Worm (Caenorhabditis elegans) whole organism, L4 larva: ENCODE data around the gene cec-7.

Experiments
- D1046.2 ChIP-seq: fragments of 200-800 bp; sonication (Bioruptor generic); IDR thresholded peaks from 2 replicates; pipeline ENCODE4 v1.3.6; 2022; ENCODE audit warnings: missing genetic modification characterization, missing compliant biosample characterization
- F26F4.8 ChIP-seq: fragments of 200-800 bp; sonication (Bioruptor generic); conservative IDR thresholded peaks from 2 replicates; pipeline ENCODE4 v1.3.6; 2022; ENCODE audit warnings: missing genetic modification characterization, missing compliant biosample characterization
- F37D6.2 ChIP-seq: sonication (generic microtip); optimal IDR thresholded peaks from 2 replicates; lab custom pipeline; 2016; ENCODE audit warnings: mild to moderate bottlenecking, missing genetic modification characterization, missing compliant biosample characterization
- F44E2.7 ChIP-seq: fragments of 200-800 bp; sonication (Bioruptor generic); IDR thresholded peaks from 2 replicates; pipeline ENCODE4 v2.1.2; 2022; ENCODE audit warnings: missing genetic modification characterization, missing compliant biosample characterization
- T20F7.1 ChIP-seq: fragments of 200-800 bp; sonication (Bioruptor generic); optimal IDR thresholded peaks from 2 replicates; lab custom pipeline; 2018; ENCODE audit warnings: mild to moderate bottlenecking, missing genetic modification characterization, missing compliant biosample characterization
- T26A8.4 ChIP-seq: fragments of 200-800 bp; sonication (Bioruptor generic); IDR thresholded peaks from 2 replicates; pipeline ENCODE4 v1.3.6; 2022; ENCODE audit warnings: missing genetic modification characterization, missing compliant biosample characterization
- Y105C5A.15 ChIP-seq: fragments of 200-800 bp; sonication (Bioruptor generic); IDR thresholded peaks from 2 replicates; pipeline ENCODE4 v1.3.6; 2022; ENCODE audit warnings: missing genetic modification characterization, missing compliant biosample characterization
- aha-1 ChIP-seq: fragments of 150-350 bp; peaks from one replicate; lab custom pipeline; 2014; ENCODE audit warnings: missing biosample characterization, missing genetic modification characterization
- aly-2 ChIP-seq: sonication (generic microtip); optimal IDR thresholded peaks from 2 replicates; lab custom pipeline; 2018; ENCODE audit warnings: missing biosample characterization, missing genetic modification characterization
- ama-1 ChIP-seq: fragments of 150-350 bp; optimal IDR thresholded peaks from 2 replicates; lab custom pipeline; 2014; ENCODE audit warnings: inconsistent platforms, mixed read lengths
- arid-1 ChIP-seq: fragments of 200-800 bp; sonication (Bioruptor generic); conservative IDR thresholded peaks from 2 replicates; pipeline ENCODE4 v1.3.6; 2022; ENCODE audit warnings: missing genetic modification reagents, missing genetic modification characterization, missing compliant biosample characterization
- ceh-20 ChIP-seq: fragments of 200-800 bp; sonication (Bioruptor generic); IDR thresholded peaks from 2 replicates; pipeline ENCODE4 v1.3.6; 2022; ENCODE audit warnings: missing genetic modification reagents, missing genetic modification characterization, missing compliant biosample characterization
- ces-1 ChIP-seq: fragments of 150-350 bp; sonication (generic microtip); optimal IDR thresholded peaks from 4 replicates; lab custom pipeline; 2014; ENCODE audit warnings: missing biosample characterization, missing genetic modification reagents, missing genetic modification characterization
- daf-16 ChIP-seq, 3 experiments: sonication (generic microtip); optimal IDR thresholded peaks; 2 replicates each; lab custom pipeline; 2016 to 2017; ENCODE audit warnings: missing genetic modification characterization in 3 of 3, missing genetic modification reagents in 3 of 3, mild to moderate bottlenecking in 2 of 3, missing compliant biosample characterization in 2 of 3, missing biosample characterization in 1 of 3, moderate library complexity in 1 of 3
- daf-19 ChIP-seq: fragments of 200-800 bp; sonication (Bioruptor generic); conservative IDR thresholded peaks from 2 replicates; pipeline ENCODE4 v1.3.6; 2022; ENCODE audit warnings: missing genetic modification characterization, missing compliant biosample characterization
- daf-8 ChIP-seq: fragments of 200-800 bp; sonication (Bioruptor generic); IDR thresholded peaks from 2 replicates; pipeline ENCODE4 v1.3.6; 2022; ENCODE audit warnings: missing genetic modification characterization, missing compliant biosample characterization
- dmd-6 ChIP-seq: fragments of 200-800 bp; sonication (Bioruptor generic); IDR thresholded peaks from 2 replicates; pipeline ENCODE4 v1.3.6; 2022; ENCODE audit warnings: missing genetic modification reagents, missing genetic modification characterization, missing compliant biosample characterization
- dmd-9 ChIP-seq: fragments of 200-800 bp; sonication (Bioruptor generic); IDR thresholded peaks from 2 replicates; pipeline ENCODE4 v1.3.6; 2022; ENCODE audit warnings: missing genetic modification reagents, missing genetic modification characterization, missing compliant biosample characterization
- dpl-1 ChIP-seq: fragments of 150-350 bp; optimal IDR thresholded peaks from 2 replicates; lab custom pipeline; 2014; ENCODE audit warnings: missing biosample characterization, missing genetic modification reagents, missing genetic modification characterization
- duxl-1 ChIP-seq: sonication (generic microtip); optimal IDR thresholded peaks from 2 replicates; lab custom pipeline; 2016; ENCODE audit warnings: mild to moderate bottlenecking, missing genetic modification characterization, moderate library complexity, missing compliant biosample characterization; ENCODE audit not compliant: poor library complexity
- egl-27 ChIP-seq: sonication (generic microtip); optimal IDR thresholded peaks from 3 replicates; lab custom pipeline; 2017; ENCODE audit warnings: missing biosample characterization, missing genetic modification reagents, missing genetic modification characterization
- egl-43 ChIP-seq: fragments of 200-800 bp; sonication (Bioruptor generic); IDR thresholded peaks from 2 replicates; pipeline ENCODE4 v1.3.6; 2022; ENCODE audit warnings: missing genetic modification reagents, missing genetic modification characterization, missing compliant biosample characterization
- fkh-10 ChIP-seq: fragments of 150-350 bp; optimal IDR thresholded peaks from 2 replicates; lab custom pipeline; 2014; ENCODE audit warnings: missing biosample characterization, missing genetic modification reagents, missing genetic modification characterization
- hif-1 ChIP-seq, 2 experiments: sonication (generic microtip); optimal IDR thresholded peaks; 2 replicates each; lab custom pipeline; 2016 to 2017; ENCODE audit warnings: missing compliant biosample characterization in 2 of 2, missing genetic modification characterization in 2 of 2, missing genetic modification reagents in 2 of 2, missing genotype in 2 of 2, mild to moderate bottlenecking in 1 of 2
- hmg-1.1 ChIP-seq: fragments of 200-800 bp; sonication (Bioruptor generic); IDR thresholded peaks from 2 replicates; pipeline ENCODE4 v1.3.6; 2022; ENCODE audit warnings: missing genetic modification reagents, missing genetic modification characterization, missing compliant biosample characterization
- lsy-2 ChIP-seq, 2 experiments: fragments of 150-350 bp in 1 of 2; sonication (generic microtip) in 1 of 2; optimal IDR thresholded peaks; 2 replicates each; lab custom pipeline; 2014 to 2017; ENCODE audit warnings: missing biosample characterization in 2 of 2, missing genetic modification characterization in 2 of 2
- mxl-2 ChIP-seq: fragments of 200-800 bp; sonication (Bioruptor generic); conservative IDR thresholded peaks from 2 replicates; pipeline ENCODE4 v1.3.6; 2022; ENCODE audit warnings: missing genetic modification reagents, missing genetic modification characterization, missing compliant biosample characterization
- mxl-3 ChIP-seq: fragments of 200-800 bp; sonication (Bioruptor generic); optimal IDR thresholded peaks from 2 replicates; lab custom pipeline; 2018; ENCODE audit warnings: mild to moderate bottlenecking, missing genetic modification characterization, missing compliant biosample characterization
- nhr-10 ChIP-seq: fragments of 150-350 bp; optimal IDR thresholded peaks from 2 replicates; lab custom pipeline; 2014; ENCODE audit warnings: missing biosample characterization, missing genetic modification characterization
- nhr-102 ChIP-seq: sonication (generic microtip); optimal IDR thresholded peaks from 2 replicates; lab custom pipeline; 2016; ENCODE audit warnings: mild to moderate bottlenecking, missing genetic modification characterization, moderate library complexity, missing compliant biosample characterization
- nhr-237 ChIP-seq: sonication (generic microtip); optimal IDR thresholded peaks from 2 replicates; lab custom pipeline; 2017; ENCODE audit warnings: missing biosample characterization, missing genetic modification characterization
- nhr-25 ChIP-seq: sonication (generic microtip); optimal IDR thresholded peaks from 2 replicates; lab custom pipeline; 2017; ENCODE audit warnings: missing genetic modification characterization, mild to moderate bottlenecking, missing compliant biosample characterization, antibody characterized with exemption, moderate library complexity, borderline replicate concordance; ENCODE audit not compliant: insufficient read depth
- nhr-28 ChIP-seq: fragments of 150-350 bp; optimal IDR thresholded peaks from 2 replicates; lab custom pipeline; 2014; ENCODE audit warnings: missing biosample characterization, missing genetic modification characterization
- nhr-76 ChIP-seq: fragments of 150-350 bp; optimal IDR thresholded peaks from 2 replicates; lab custom pipeline; 2014; ENCODE audit warnings: missing biosample characterization, missing genetic modification characterization
- pqm-1 ChIP-seq: sonication (generic microtip); optimal IDR thresholded peaks from 2 replicates; lab custom pipeline; 2017; ENCODE audit warnings: missing biosample characterization, missing genetic modification characterization
- rbr-2 ChIP-seq: sonication (generic microtip); optimal IDR thresholded peaks from 2 replicates; lab custom pipeline; 2016; ENCODE audit warnings: missing genotype, missing genetic modification characterization, missing compliant biosample characterization
- saeg-2 ChIP-seq: fragments of 200-800 bp; sonication (Bioruptor generic); IDR thresholded peaks from 2 replicates; pipeline ENCODE4 v1.3.6; 2022; ENCODE audit warnings: missing genetic modification reagents, missing genetic modification characterization, missing compliant biosample characterization
- sdz-12 ChIP-seq: fragments of 200-800 bp; sonication (Bioruptor generic); optimal IDR thresholded peaks from 2 replicates; lab custom pipeline; 2018; ENCODE audit warnings: mild to moderate bottlenecking, missing genetic modification characterization, missing compliant biosample characterization
- set-16 ChIP-seq: fragments of 200-800 bp; sonication (Bioruptor generic); IDR thresholded peaks from 2 replicates; pipeline ENCODE4 v1.3.6; 2022; ENCODE audit warnings: missing genetic modification reagents, missing genetic modification characterization, missing compliant biosample characterization
- snpc-1.2 ChIP-seq: fragments of 200-800 bp; sonication (Bioruptor generic); IDR thresholded peaks from 2 replicates; pipeline ENCODE4 v1.3.6; 2022; ENCODE audit warnings: missing genetic modification reagents, missing genetic modification characterization, missing compliant biosample characterization
- snpc-4 ChIP-seq: fragments of 150-350 bp; optimal IDR thresholded peaks from 2 replicates; lab custom pipeline; 2014; ENCODE audit warnings: missing biosample characterization, missing genetic modification characterization
- tra-1 ChIP-seq: fragments of 200-800 bp; sonication (Bioruptor generic); IDR thresholded peaks from 2 replicates; pipeline ENCODE4 v1.3.6; 2022; ENCODE audit warnings: missing genetic modification reagents, missing genetic modification characterization, missing compliant biosample characterization
- unc-130 ChIP-seq: sonication (generic microtip); optimal IDR thresholded peaks from 2 replicates; lab custom pipeline; 2016; ENCODE audit warnings: missing genetic modification reagents, missing genetic modification characterization, missing compliant biosample characterization
- unc-39 ChIP-seq: sonication (generic microtip); optimal IDR thresholded peaks from 2 replicates; lab custom pipeline; 2017; ENCODE audit warnings: missing biosample characterization, missing genetic modification characterization
- zag-1 ChIP-seq: fragments of 150-350 bp; optimal IDR thresholded peaks from 2 replicates; lab custom pipeline; 2014; ENCODE audit warnings: missing biosample characterization, missing genetic modification characterization
- zfp-3 ChIP-seq: fragments of 200-800 bp; sonication (Bioruptor generic); conservative IDR thresholded peaks from 2 replicates; pipeline ENCODE4 v1.3.6; 2022; ENCODE audit warnings: missing genetic modification reagents, missing genetic modification characterization, missing compliant biosample characterization
- zip-11 ChIP-seq: fragments of 200-800 bp; sonication (Bioruptor generic); IDR thresholded peaks from 2 replicates; pipeline ENCODE4 v1.3.6; 2022; ENCODE audit warnings: missing genetic modification characterization, missing compliant biosample characterization
- zip-2 ChIP-seq: fragments of 150-350 bp; optimal IDR thresholded peaks from 2 replicates; lab custom pipeline; 2014; ENCODE audit warnings: missing biosample characterization, missing genetic modification characterization

Gene cec-7

DNA sequence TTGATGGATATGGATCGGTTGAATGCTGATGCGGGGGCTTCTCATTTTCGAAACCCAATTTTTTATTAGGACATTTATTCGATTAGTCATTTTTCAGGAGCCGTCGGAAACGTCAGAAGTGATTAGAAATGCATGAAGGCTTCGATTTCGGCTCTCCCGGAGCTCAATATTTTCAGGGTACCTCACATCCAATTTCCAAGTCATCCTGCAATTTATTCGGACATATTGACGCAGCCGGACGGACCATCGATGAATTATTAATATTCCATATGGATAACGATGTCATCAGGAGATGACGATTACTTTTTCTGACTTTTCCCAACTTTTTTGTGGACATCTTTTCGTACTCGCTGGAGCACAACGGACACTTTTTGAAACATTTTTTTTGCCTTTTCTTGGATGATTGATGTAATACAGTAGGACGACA, 29.2 kb upstream of the cec-7 start (continued):
- TF ChIP-seq snpc-4 (tag; lab: Kevin White, UChicago) (no peak), T20F7.1 (GFP tag; lab: Kevin White, UChicago) (no peak)

DNA sequence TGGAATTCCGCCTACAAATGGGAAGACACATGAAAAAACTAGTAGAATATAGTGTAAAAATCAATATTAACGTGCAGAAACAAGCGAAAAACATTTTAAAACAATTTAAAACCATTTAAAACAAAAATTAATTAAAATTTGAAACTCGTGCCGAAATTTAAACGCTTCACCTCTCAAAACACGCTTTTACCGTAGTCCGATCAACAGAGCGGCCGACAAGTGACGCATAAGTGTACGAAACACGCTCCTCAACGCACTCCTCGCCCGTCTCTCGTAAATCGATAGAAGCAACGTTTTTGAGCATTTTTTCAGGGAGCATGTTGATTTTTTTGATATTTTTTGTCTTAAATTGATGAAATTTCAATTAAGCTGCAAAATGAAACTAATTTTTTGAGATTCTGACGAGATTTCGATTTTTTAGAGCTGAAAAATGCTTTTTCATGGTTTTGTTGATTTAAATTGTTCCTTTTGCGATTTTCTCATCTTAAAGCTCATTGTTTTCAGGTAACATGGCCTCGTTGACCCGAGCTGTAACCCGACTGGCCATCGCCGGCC, 27.7 kb upstream of the cec-7 start, which contains the start of gene cox-5A:
Gene cox-5A, plus strand, starts transcription at position 505 of the 555 bp plus-strand sequence.
- peak; percentile 89 for TF ChIP-seq ces-1
- TF ChIP-seq arid-1 (GFP tag; lab: Robert Waterston, UW): peak; percentile 98
- TF ChIP-seq egl-43: peak; percentile 97
- TF ChIP-seq sdz-12 (GFP tag; lab: Kevin White, UChicago): peak; percentile 81
- TF ChIP-seq zip-11 (GFP tag; lab: Robert Waterston, UW): no peak
- TF ChIP-seq saeg-2 (GFP tag; lab: Robert Waterston, UW): peak; percentile 97
- TF ChIP-seq daf-16 (GFP tag; optimal IDR thresholded peaks at IDR 0.05; lab: Kevin White, UChicago): peak; percentile 86 to 94
- TF ChIP-seq daf-16 (tag; optimal IDR thresholded peaks at IDR 0.05; lab: Kevin White, UChicago): peak; percentile 81
- peak; percentile 92; the same call in 1 of the 2 replicates for TF ChIP-seq F44E2.7 (GFP tag; lab: Robert Waterston, UW)
- TF ChIP-seq duxl-1 (tag; lab: Kevin White, UChicago): peak; percentile 97
- peak; percentile 88 for TF ChIP-seq nhr-10 (tag; lab: Kevin White, UChicago)
- TF ChIP-seq nhr-237: peak; percentile 66
- TF ChIP-seq unc-39 (tag; lab: Kevin White, UChicago): no peak
- TF ChIP-seq dpl-1 (GFP tag; lab: Kevin White, UChicago): peak; percentile 100
- TF ChIP-seq nhr-28: peak; percentile 94
- TF ChIP-seq ama-1 (lab: Kevin White, UChicago): peak; percentile 94
- peak; percentile 95 for TF ChIP-seq unc-130 (GFP tag; lab: Kevin White, UChicago)
- peak; percentile 99 for TF ChIP-seq rbr-2 (tag; lab: Kevin White, UChicago)
- peak; percentile 99 for TF ChIP-seq dmd-9 (GFP tag; lab: Robert Waterston, UW)
- TF ChIP-seq hif-1 (tag; optimal IDR thresholded peaks at IDR 0.05; lab: Kevin White, UChicago): peak; percentile 85 to 96
- peak; percentile 92 for TF ChIP-seq zip-2
- TF ChIP-seq snpc-1.2 (GFP tag; lab: Robert Waterston, UW): peak; percentile 88
- peak; percentile 100 for TF ChIP-seq lsy-2 (tag; optimal IDR thresholded peaks at IDR 0.05; lab: Kevin White, UChicago)
- peak; percentile 81 for TF ChIP-seq nhr-76 (tag; lab: Kevin White, UChicago)
- peak; percentile 92 for TF ChIP-seq D1046.2 (GFP tag; lab: Robert Waterston, UW)
- TF ChIP-seq tra-1 (GFP tag; lab: Robert Waterston, UW): peak; percentile 96
- TF ChIP-seq aha-1 (tag; lab: Kevin White, UChicago): peak; percentile 100
- TF ChIP-seq F37D6.2 (tag; lab: Kevin White, UChicago): peak; percentile 97
- peak; percentile 99 for TF ChIP-seq dmd-6
- peak; percentile 80 for TF ChIP-seq zag-1 (tag; lab: Kevin White, UChicago)
- TF ChIP-seq snpc-4 (tag; lab: Kevin White, UChicago): peak; percentile 67
- no peak for TF ChIP-seq egl-27
- TF ChIP-seq daf-19 (GFP tag; lab: Robert Waterston, UW): no peak
- peak; percentile 99 for TF ChIP-seq T26A8.4 (GFP tag; lab: Robert Waterston, UW)
- TF ChIP-seq daf-8: no peak
- TF ChIP-seq zfp-3 (GFP tag; lab: Robert Waterston, UW): peak; percentile 99
- TF ChIP-seq ceh-20 (GFP tag; lab: Robert Waterston, UW): peak; percentile 99
- peak; percentile 98 for TF ChIP-seq nhr-102 (tag; lab: Kevin White, UChicago)
- no peak for TF ChIP-seq F26F4.8 (GFP tag; lab: Robert Waterston, UW)
- peak; percentile 90 for TF ChIP-seq mxl-3 (GFP tag; lab: Kevin White, UChicago)
- peak; percentile 76; the same call in 1 of the 2 replicates for TF ChIP-seq mxl-2 (GFP tag; lab: Robert Waterston, UW)
- peak; percentile 96 for TF ChIP-seq nhr-25 (tag; lab: Kevin White, UChicago)
- TF ChIP-seq Y105C5A.15: peak; percentile 95
- TF ChIP-seq aly-2 (tag; lab: Kevin White, UChicago): no peak
- TF ChIP-seq hmg-1.1 (GFP tag; lab: Robert Waterston, UW): peak; percentile 100
- TF ChIP-seq set-16 (GFP tag; lab: Robert Waterston, UW): peak; percentile 63
- TF ChIP-seq pqm-1 (tag; lab: Kevin White, UChicago): peak; percentile 50
- TF ChIP-seq fkh-10: peak; percentile 99
